Worm (Caenorhabditis elegans) whole organism, early embryonic: ENCODE data around the gene K10C2.7.

Source experiments
- hmbx-1 ChIP-seq: sonication (generic microtip); optimal IDR thresholded peaks from 2 replicates; lab custom pipeline; 2016; ENCODE audit warnings: mild to moderate bottlenecking, missing genetic modification characterization, missing compliant biosample characterization
- sea-1 ChIP-seq: fragments of 200-800 bp; sonication (Bioruptor generic); conservative IDR thresholded peaks from 2 replicates; pipeline ENCODE4 v1.3.6; 2022; ENCODE audit warnings: missing genetic modification characterization, missing compliant biosample characterization

The K10C2.7 gene

DNA sequence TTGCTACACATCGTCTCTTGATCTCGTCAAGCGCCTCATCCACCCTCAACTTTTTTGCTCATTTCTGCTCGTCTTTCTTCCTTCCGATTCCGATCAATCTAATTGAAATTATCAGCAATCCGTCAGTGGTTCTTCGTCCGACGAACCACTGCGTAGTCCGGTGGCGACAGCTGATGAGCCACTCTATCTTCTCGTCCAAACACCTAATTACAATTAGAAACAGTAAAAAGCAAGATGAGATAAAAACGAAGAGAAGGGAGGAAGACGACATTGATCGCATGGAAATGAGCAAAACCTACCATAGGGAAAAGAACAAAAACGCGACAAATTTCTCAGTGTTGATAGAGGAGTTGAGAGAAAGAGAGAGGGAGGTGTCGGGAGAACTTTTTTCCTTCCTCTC is 43.8 kb downstream of the K10C2.7 start:
- no peak for TF ChIP-seq sea-1 (GFP tag; lab: Robert Waterston, UW)
- TF ChIP-seq hmbx-1 (tag; lab: Kevin White, UChicago), result no peak
